Fruit fly (Drosophila melanogaster) whole organism, embryonic: ENCODE data around the gene btv.

Experiments
- Ada2b ChIP-seq: fragments of 200-800 bp; sonication (Bioruptor generic); IDR thresholded peaks from 2 replicates; pipeline ENCODE4 v1.3.6; 2022; ENCODE audit warnings: missing biosample characterization, missing genetic modification characterization
- Antp ChIP-seq: fragments of 200-800 bp; sonication (Bioruptor generic); optimal IDR thresholded peaks from 3 replicates; lab custom pipeline; 2016; ENCODE audit warnings: missing biosample characterization, missing genetic modification characterization
- B-H2 ChIP-seq: fragments of 200-800 bp; sonication (Bioruptor generic); optimal IDR thresholded peaks from 2 replicates; lab custom pipeline; 2018; ENCODE audit warnings: missing biosample characterization, mild to moderate bottlenecking, missing genetic modification characterization
- BEAF-32 ChIP-seq: fragments of 200-800 bp; sonication (Bioruptor generic); optimal IDR thresholded peaks from 3 replicates; lab custom pipeline; 2017; ENCODE audit warnings: missing biosample characterization, missing genetic modification characterization, mild to moderate bottlenecking, moderate library complexity, missing genetic modification reagents
- Blimp-1 ChIP-seq: fragments of 200-800 bp; sonication (Bioruptor generic); optimal IDR thresholded peaks from 3 replicates; lab custom pipeline; 2018; ENCODE audit warnings: missing biosample characterization, missing genetic modification characterization, mild to moderate bottlenecking, moderate library complexity, missing genetic modification reagents
- CG10321 ChIP-seq: fragments of 200-800 bp; sonication (Bioruptor generic); IDR thresholded peaks from 2 replicates; pipeline ENCODE4 v1.3.6; 2022; ENCODE audit warnings: missing biosample characterization, missing genetic modification characterization
- CG11247 ChIP-seq: fragments of 200-800 bp; sonication (Bioruptor generic); IDR thresholded peaks from 2 replicates; pipeline ENCODE4 v1.3.6; 2022; ENCODE audit warnings: missing biosample characterization, missing genetic modification characterization
- CG11504 ChIP-seq: fragments of 200-800 bp; sonication (Bioruptor generic); optimal IDR thresholded peaks from 3 replicates; lab custom pipeline; 2019; ENCODE audit warnings: missing biosample characterization, mild to moderate bottlenecking, missing genetic modification characterization, moderate library complexity
- CG11695 ChIP-seq: fragments of 200-800 bp; sonication (Bioruptor generic); IDR thresholded peaks from 3 replicates; pipeline ENCODE4 v1.3.6; 2022; ENCODE audit warnings: missing biosample characterization, missing genetic modification characterization
- CG12071 ChIP-seq: fragments of 200-800 bp; sonication (Bioruptor generic); optimal IDR thresholded peaks from 3 replicates; lab custom pipeline; 2018; ENCODE audit warnings: missing biosample characterization, mild to moderate bottlenecking, missing genetic modification characterization
- CG12391 ChIP-seq: fragments of 200-800 bp; sonication (Bioruptor generic); optimal IDR thresholded peaks from 3 replicates; lab custom pipeline; 2018; ENCODE audit warnings: missing biosample characterization, mild to moderate bottlenecking, missing genetic modification characterization, moderate library complexity
- CG12744 ChIP-seq: fragments of 200-800 bp; sonication (Bioruptor generic); optimal IDR thresholded peaks from 2 replicates; lab custom pipeline; 2016; ENCODE audit warnings: missing biosample characterization, missing genetic modification characterization
- CG15269 ChIP-seq: fragments of 200-800 bp; sonication (Bioruptor generic); optimal IDR thresholded peaks from 2 replicates; lab custom pipeline; 2018; ENCODE audit warnings: missing biosample characterization, mild to moderate bottlenecking, missing genetic modification characterization, moderate library complexity
- CG17186 ChIP-seq: fragments of 200-800 bp; sonication (Bioruptor generic); optimal IDR thresholded peaks from 3 replicates; lab custom pipeline; 2017; ENCODE audit warnings: missing biosample characterization, missing genetic modification reagents, missing genetic modification characterization
- CG1832 ChIP-seq: fragments of 200-800 bp; sonication (Bioruptor generic); optimal IDR thresholded peaks from 2 replicates; lab custom pipeline; 2017; ENCODE audit warnings: missing biosample characterization, mild to moderate bottlenecking, missing genetic modification characterization, inconsistent platforms
- CG2199 ChIP-seq: fragments of 200-800 bp; sonication (Bioruptor generic); IDR thresholded peaks from 3 replicates; pipeline ENCODE4 v1.3.6; 2022; ENCODE audit warnings: missing biosample characterization, missing genetic modification characterization
- CG2875 ChIP-seq: fragments of 200-800 bp; sonication (Bioruptor generic); optimal IDR thresholded peaks from 2 replicates; lab custom pipeline; 2017; ENCODE audit warnings: missing biosample characterization, mild to moderate bottlenecking, missing genetic modification characterization, missing genetic modification reagents
- CG6791 ChIP-seq: fragments of 200-800 bp; sonication (Bioruptor generic); IDR thresholded peaks from 3 replicates; pipeline ENCODE4 v1.3.6; 2022; ENCODE audit warnings: missing biosample characterization, missing genetic modification characterization; ENCODE audit not compliant: partially characterized antibody
- CG7357 ChIP-seq: fragments of 200-800 bp; sonication (Bioruptor generic); IDR thresholded peaks from 3 replicates; pipeline ENCODE4 v1.3.6; 2022; ENCODE audit warnings: missing biosample characterization, missing genetic modification characterization
- Doc3 ChIP-seq: fragments of 200-800 bp; sonication (Bioruptor generic); IDR thresholded peaks from 3 replicates; pipeline ENCODE4 v1.3.6; 2022; ENCODE audit warnings: missing biosample characterization, missing genetic modification characterization; ENCODE audit not compliant: partially characterized antibody
- Drgx ChIP-seq: fragments of 200-800 bp; sonication (Bioruptor generic); IDR thresholded peaks from 2 replicates; pipeline ENCODE4 v1.3.6; 2022; ENCODE audit warnings: missing biosample characterization, missing genetic modification characterization
- HLH54F ChIP-seq: fragments of 200-800 bp; sonication (Bioruptor generic); optimal IDR thresholded peaks from 3 replicates; lab custom pipeline; 2016; ENCODE audit warnings: missing biosample characterization, missing genetic modification characterization
- Myb ChIP-seq: fragments of 200-800 bp; sonication (Bioruptor generic); optimal IDR thresholded peaks from 2 replicates; lab custom pipeline; 2016; ENCODE audit warnings: missing biosample characterization, missing genetic modification characterization
- Oaz ChIP-seq: fragments of 200-800 bp; sonication (Bioruptor generic); IDR thresholded peaks from 2 replicates; pipeline ENCODE4 v1.3.6; 2022; ENCODE audit warnings: missing biosample characterization, missing genetic modification characterization
- Sox102F ChIP-seq: fragments of 200-800 bp; sonication (Bioruptor generic); optimal IDR thresholded peaks from 2 replicates; lab custom pipeline; 2018; ENCODE audit warnings: missing biosample characterization, mild to moderate bottlenecking, missing genetic modification characterization, moderate library complexity
- Tbp ChIP-seq: fragments of >200 bp; optimal IDR thresholded peaks from 2 replicates; lab custom pipeline; 2018; ENCODE audit warnings: missing biosample characterization, missing genetic modification characterization
- ac ChIP-seq: fragments of 200-800 bp; sonication (Bioruptor generic); optimal IDR thresholded peaks from 3 replicates; lab custom pipeline; 2017; ENCODE audit warnings: missing biosample characterization, mild to moderate bottlenecking, missing genetic modification characterization
- aop ChIP-seq: fragments of 200-800 bp; sonication (Bioruptor generic); IDR thresholded peaks from 2 replicates; pipeline ENCODE4 v1.3.6; 2022; ENCODE audit warnings: missing biosample characterization, missing genetic modification characterization
- ara ChIP-seq: fragments of 200-800 bp; sonication (Bioruptor generic); IDR thresholded peaks from 2 replicates; pipeline ENCODE4 v1.3.6; 2022; ENCODE audit warnings: missing biosample characterization, missing genetic modification characterization
- bsh ChIP-seq, 2 experiments: fragments of 200-800 bp; sonication (Bioruptor generic); optimal IDR thresholded peaks; 2 replicates each; lab custom pipeline; 2017 to 2018; ENCODE audit warnings: mild to moderate bottlenecking in 2 of 2, missing biosample characterization in 2 of 2, missing genetic modification characterization in 2 of 2, moderate library complexity in 1 of 2
- dmrt99B ChIP-seq: fragments of 200-800 bp; sonication (Bioruptor generic); optimal IDR thresholded peaks from 2 replicates; lab custom pipeline; 2018; ENCODE audit warnings: missing biosample characterization, mild to moderate bottlenecking, missing genetic modification characterization, moderate library complexity
- hb ChIP-seq: fragments of 200-800 bp; sonication (Bioruptor generic); IDR thresholded peaks from 3 replicates; pipeline ENCODE4 v1.3.6; 2022; ENCODE audit warnings: missing biosample characterization, missing genetic modification characterization; ENCODE audit not compliant: partially characterized antibody
- insv ChIP-seq, 2 experiments: fragments of 200-800 bp; sonication (Bioruptor generic); optimal IDR thresholded peaks; 3 replicates each; lab custom pipeline; 2016 to 2018; ENCODE audit warnings: missing biosample characterization in 2 of 2, missing genetic modification characterization in 2 of 2
- jing ChIP-seq: fragments of 200-800 bp; sonication (Bioruptor generic); optimal IDR thresholded peaks from 2 replicates; lab custom pipeline; 2018; ENCODE audit warnings: missing biosample characterization, mild to moderate bottlenecking, missing genetic modification characterization
- kah ChIP-seq: fragments of 200-800 bp; sonication (Bioruptor generic); optimal IDR thresholded peaks from 2 replicates; lab custom pipeline; 2018; ENCODE audit warnings: missing biosample characterization, mild to moderate bottlenecking, missing genetic modification characterization
- nmo ChIP-seq: fragments of 200-800 bp; sonication (Bioruptor generic); optimal IDR thresholded peaks from 2 replicates; lab custom pipeline; 2018; ENCODE audit warnings: missing biosample characterization, mild to moderate bottlenecking, missing genetic modification characterization, moderate library complexity
- sc ChIP-seq, 3 experiments: fragments of >200 bp in 2 of 3; fragments of 200-800 bp in 1 of 3; sonication (Bioruptor generic) in 1 of 3; optimal IDR thresholded peaks; 2 replicates in 2 of 3; 3 replicates in 1 of 3; lab custom pipeline; 2017; ENCODE audit warnings: mild to moderate bottlenecking in 1 of 3, missing biosample characterization in 1 of 3, missing genetic modification characterization in 1 of 3, missing genetic modification reagents in 1 of 3
- sens ChIP-seq: fragments of 200-800 bp; sonication (Bioruptor generic); peaks from one replicate; lab custom pipeline; 2016; ENCODE audit warnings: missing biosample characterization, missing genetic modification characterization
- so ChIP-seq: fragments of 200-800 bp; sonication (Bioruptor generic); IDR thresholded peaks from 3 replicates; pipeline ENCODE4 v1.3.6; 2022; ENCODE audit warnings: missing biosample characterization, missing genetic modification characterization
- trh ChIP-seq: fragments of 200-800 bp; sonication (Bioruptor generic); optimal IDR thresholded peaks from 2 replicates; lab custom pipeline; 2016; ENCODE audit warnings: missing biosample characterization, missing genetic modification characterization

The btv gene

dm6 chr2L:18006327-18006726 is 24.1 kb upstream of the btv start, which contains the start of gene CG5693:
Gene CG5693 (plus strand): TSS chr2L:18006627.
- TF ChIP-seq CG12744 (GFP tag; lab: Kevin White, UChicago), result no peak
- no peak for TF ChIP-seq Myb (GFP tag; lab: Kevin White, UChicago)
- no peak for TF ChIP-seq CG11695 (GFP tag; lab: Robert Waterston, UW)
- TF ChIP-seq CG15269 (tag; lab: Kevin White, UChicago), result no peak
- TF ChIP-seq Ada2b, result no peak
- TF ChIP-seq CG6791 (GFP tag; lab: Robert Waterston, UW), result no peak
- TF ChIP-seq HLH54F (GFP tag; lab: Kevin White, UChicago), result no peak
- TF ChIP-seq ac (GFP tag; lab: Kevin White, UChicago), result no peak
- TF ChIP-seq CG11247, result no peak
- TF ChIP-seq CG10321 (GFP tag; lab: Robert Waterston, UW), result no peak
- no peak for TF ChIP-seq hb (GFP tag; lab: Robert Waterston, UW)
- no peak for TF ChIP-seq CG12391
- TF ChIP-seq BEAF-32 (GFP tag; lab: Kevin White, UChicago), result no peak
- no peak for TF ChIP-seq Tbp (GFP tag; lab: Kevin White, UChicago)

- no peak for TF ChIP-seq so (GFP tag; lab: Robert Waterston, UW)
- TF ChIP-seq trh, result no peak
- no peak for TF ChIP-seq CG7357 (GFP tag; lab: Robert Waterston, UW)
- no peak for TF ChIP-seq CG1832 (GFP tag; lab: Kevin White, UChicago)
- no peak for TF ChIP-seq CG17186 (GFP tag; lab: Kevin White, UChicago)
- peak; percentile 71 for TF ChIP-seq Drgx (GFP tag; lab: Robert Waterston, UW)
- no peak for TF ChIP-seq ara (GFP tag; lab: Robert Waterston, UW)
- no peak for TF ChIP-seq insv (GFP tag; optimal IDR thresholded peaks at IDR 0.05; lab: Kevin White, UChicago)
- TF ChIP-seq CG2875 (GFP tag; lab: Kevin White, UChicago), result no peak
- no peak for TF ChIP-seq kah (GFP tag; lab: Kevin White, UChicago)
- no peak for TF ChIP-seq sc (optimal IDR thresholded peaks at IDR 0.05; lab: Kevin White, UChicago)
- TF ChIP-seq sc (GFP tag; optimal IDR thresholded peaks at IDR 0.05; lab: Kevin White, UChicago), result no peak
- TF ChIP-seq CG12071 (GFP tag; lab: Kevin White, UChicago), result no peak
- no peak for TF ChIP-seq Doc3 (GFP tag; lab: Robert Waterston, UW)
- no peak for TF ChIP-seq aop (GFP tag; lab: Robert Waterston, UW)
- no peak for TF ChIP-seq Ada2b
- TF ChIP-seq Sox102F (GFP tag; lab: Kevin White, UChicago), result peak; percentile 25
- TF ChIP-seq jing (GFP tag; lab: Kevin White, UChicago), result no peak
- no peak for TF ChIP-seq CG2199 (GFP tag; lab: Robert Waterston, UW)
- TF ChIP-seq CG11504 (tag; lab: Kevin White, UChicago), result peak; percentile 40
- TF ChIP-seq dmrt99B (tag; lab: Kevin White, UChicago), result peak; percentile 37
- TF ChIP-seq Oaz (GFP tag; lab: Robert Waterston, UW), result 0 out of 2 replicates have a peak, but pooled peaks have one; percentile 5
- TF ChIP-seq Antp, result no peak
- TF ChIP-seq Blimp-1 (GFP tag; lab: Kevin White, UChicago), result no peak
- TF ChIP-seq bsh (GFP tag; optimal IDR thresholded peaks at IDR 0.05; lab: Kevin White, UChicago), result peak in 1 of 2 experiments; percentile 67
- TF ChIP-seq sens (GFP tag; lab: Kevin White, UChicago), result peak; percentile 76
- TF ChIP-seq B-H2, result no peak
- no peak for TF ChIP-seq nmo (GFP tag; lab: Kevin White, UChicago)
- TF ChIP-seq, all 482 proteins: peak for 7
These were observed 23.2 kb upstream of the btv start for dm6 chr2L:18005481-18005880.
